Fruit fly (Drosophila melanogaster) ovary, adult (tissue): ENCODE measurements around the gene CG43678.

ENCODE experiments used
- CG17801 ChIP-seq: fragments of 200-800 bp; optimal IDR thresholded peaks from 2 replicates; lab custom pipeline; 2019; ENCODE audit warnings: missing biosample characterization, mild to moderate bottlenecking, missing genetic modification characterization, moderate library complexity; ENCODE audit not compliant: partially characterized antibody

Gene CG43678

DNA sequence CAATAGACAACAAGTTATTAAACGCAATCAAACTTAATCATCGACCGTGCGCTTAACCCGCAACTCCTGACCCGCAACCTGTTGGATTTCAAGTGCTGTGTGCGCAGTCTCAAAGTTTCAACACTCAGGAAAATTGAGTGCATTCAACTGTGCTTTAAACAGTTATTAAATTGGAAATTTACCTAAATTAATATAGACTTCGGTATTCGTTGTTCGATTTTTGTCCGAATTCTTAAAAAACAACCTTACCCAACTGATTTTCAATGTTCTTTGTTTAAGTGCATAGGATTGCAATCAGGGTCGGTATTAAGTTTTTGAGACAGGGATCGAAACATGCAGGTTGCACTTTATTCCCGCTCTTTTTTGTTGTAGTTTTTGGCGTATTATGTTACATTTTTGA lies 44.2 kb downstream of the CG43678 start:
- TF ChIP-seq CG17801 (GFP tag; lab: Kevin White, UChicago): no peak

DNA sequence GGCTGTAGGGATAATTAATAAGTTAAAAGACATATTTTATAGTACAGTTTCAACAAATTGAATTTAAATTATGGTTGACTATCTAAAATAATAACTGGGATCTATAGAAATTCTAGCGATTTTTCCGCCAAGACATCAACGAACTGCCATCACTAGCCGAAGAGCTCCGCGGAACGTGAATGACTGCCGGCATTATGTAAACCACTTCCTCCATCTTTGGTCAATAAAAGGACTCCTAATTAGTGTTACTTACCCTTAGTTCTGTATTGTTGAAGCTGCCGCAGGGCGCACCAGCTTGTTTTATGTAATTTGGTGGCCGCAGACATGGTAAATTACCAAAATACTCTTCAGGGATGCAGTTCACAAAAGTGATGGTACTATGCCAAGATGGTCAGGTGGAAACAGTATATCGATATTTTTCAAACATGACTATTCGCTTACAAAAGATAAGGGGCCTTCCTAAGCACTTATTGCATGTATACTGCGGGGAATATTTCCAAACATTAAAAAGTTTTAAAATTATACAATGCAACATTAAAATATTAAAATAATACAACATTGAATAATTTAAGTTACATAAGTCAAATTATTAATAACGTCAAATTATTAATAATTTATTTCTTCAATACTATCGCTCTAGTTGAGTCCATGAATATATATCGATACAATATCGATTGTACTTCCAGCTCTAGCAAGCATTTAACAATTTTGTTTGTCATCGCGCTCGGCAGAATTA lies 49.8 kb downstream of the CG43678 start, which contains the start of the genes mRpL39 and Prosbeta2:
Gene mRpL39, minus strand, starts transcription at position 383 of the 736 bp plus-strand sequence.
Gene Prosbeta2, plus strand, starts transcription at position 668 of the 736 bp plus-strand sequence.
- peak; percentile 80 for TF ChIP-seq CG17801 (GFP tag; lab: Kevin White, UChicago)
